Worm (Caenorhabditis elegans) whole organism, young adult: ENCODE measurements around the gene srx-39.

Experiments used
- B0336.3 ChIP-seq: fragments of 200-800 bp; sonication (Bioruptor generic); IDR thresholded peaks from 2 replicates; pipeline ENCODE4 v1.3.6; 2022; ENCODE audit warnings: missing genetic modification characterization, missing compliant biosample characterization
- D2030.7 ChIP-seq: fragments of 200-800 bp; sonication (Bioruptor generic); IDR thresholded peaks from 2 replicates; pipeline ENCODE4 v1.3.6; 2022; ENCODE audit warnings: missing genetic modification reagents, missing genetic modification characterization, missing compliant biosample characterization
- F33H1.4 ChIP-seq: fragments of 200-800 bp; sonication (Bioruptor generic); IDR thresholded peaks from 2 replicates; pipeline ENCODE4 v1.3.6; 2022; ENCODE audit warnings: missing genetic modification reagents, missing genetic modification characterization, missing compliant biosample characterization
- F55B11.4 ChIP-seq: sonication (generic microtip); optimal IDR thresholded peaks from 2 replicates; lab custom pipeline; 2016; ENCODE audit warnings: missing compliant biosample characterization, missing genetic modification characterization, borderline replicate concordance; ENCODE audit not compliant: insufficient read depth
- F57C9.4 ChIP-seq: sonication (generic microtip); optimal IDR thresholded peaks from 2 replicates; lab custom pipeline; 2017; ENCODE audit warnings: mild to moderate bottlenecking, missing genetic modification characterization, missing compliant biosample characterization
- K11D2.4 ChIP-seq: fragments of 200-800 bp; sonication (Bioruptor generic); IDR thresholded peaks from 2 replicates; pipeline ENCODE4 v1.3.6; 2022; ENCODE audit warnings: missing genetic modification reagents, missing genetic modification characterization, missing compliant biosample characterization
- T26A5.8 ChIP-seq: sonication (generic microtip); optimal IDR thresholded peaks from 2 replicates; lab custom pipeline; 2016; ENCODE audit warnings: missing genetic modification characterization, missing compliant biosample characterization
- Y53F4B.3 ChIP-seq: fragments of 200-800 bp; sonication (Bioruptor generic); IDR thresholded peaks from 2 replicates; pipeline ENCODE4 v1.3.6; 2022; ENCODE audit warnings: missing genetic modification reagents, missing genetic modification characterization, missing compliant biosample characterization
- Y67H2A.10 ChIP-seq: fragments of 200-800 bp; sonication (Bioruptor generic); conservative IDR thresholded peaks from 2 replicates; pipeline ENCODE4 v1.3.6; 2022; ENCODE audit warnings: missing genetic modification reagents, missing genetic modification characterization, missing compliant biosample characterization
- Y95B8A.8 ChIP-seq: fragments of 200-800 bp; sonication (Bioruptor generic); IDR thresholded peaks from 2 replicates; pipeline ENCODE4 v1.3.6; 2022; ENCODE audit warnings: missing genetic modification reagents, missing genetic modification characterization, missing compliant biosample characterization
- ZK185.1 ChIP-seq: sonication (generic microtip); optimal IDR thresholded peaks from 2 replicates; lab custom pipeline; 2016; ENCODE audit warnings: mild to moderate bottlenecking, missing genetic modification characterization, missing compliant biosample characterization; ENCODE audit not compliant: poor library complexity, severe bottlenecking
- ama-1 ChIP-seq, 3 experiments: fragments of 150-350 bp in 1 of 3; sonication (generic microtip) in 2 of 3; optimal IDR thresholded peaks; 2 replicates each; lab custom pipeline; 2014 to 2018; ENCODE audit warnings: missing biosample characterization in 2 of 3, missing genetic modification characterization in 2 of 3, missing genetic modification reagents in 2 of 3
- aptf-3 ChIP-seq: fragments of 200-800 bp; sonication (Bioruptor generic); IDR thresholded peaks from 2 replicates; pipeline ENCODE4 v1.3.6; 2022; ENCODE audit warnings: missing genetic modification characterization, missing compliant biosample characterization
- bed-2 ChIP-seq: fragments of 200-800 bp; sonication (Bioruptor generic); IDR thresholded peaks from 2 replicates; pipeline ENCODE4 v1.3.6; 2022; ENCODE audit warnings: missing genetic modification reagents, missing genetic modification characterization, missing compliant biosample characterization
- ceh-100 ChIP-seq: fragments of 200-800 bp; sonication (Bioruptor generic); IDR thresholded peaks from 2 replicates; pipeline ENCODE4 v1.3.6; 2022; ENCODE audit warnings: missing genetic modification reagents, missing genetic modification characterization, missing compliant biosample characterization
- ceh-27 ChIP-seq: fragments of 200-800 bp; sonication (Bioruptor generic); optimal IDR thresholded peaks from 2 replicates; lab custom pipeline; 2018; ENCODE audit warnings: mild to moderate bottlenecking, missing genetic modification characterization, moderate library complexity, missing compliant biosample characterization
- ceh-58 ChIP-seq: fragments of 200-800 bp; sonication (Bioruptor generic); IDR thresholded peaks from 2 replicates; pipeline ENCODE4 v1.3.6; 2022; ENCODE audit warnings: missing genetic modification characterization, missing compliant biosample characterization
- dpl-1 ChIP-seq: fragments of 150-350 bp; optimal IDR thresholded peaks from 2 replicates; lab custom pipeline; 2014; ENCODE audit warnings: missing biosample characterization, missing genetic modification reagents, missing genetic modification characterization
- him-1 ChIP-seq: sonication (generic microtip); optimal IDR thresholded peaks from 2 replicates; lab custom pipeline; 2016; ENCODE audit warnings: missing genotype, missing genetic modification reagents, missing genetic modification characterization, missing compliant biosample characterization
- hlh-12 ChIP-seq: sonication (generic microtip); optimal IDR thresholded peaks from 2 replicates; lab custom pipeline; 2016; ENCODE audit warnings: missing genetic modification characterization, missing compliant biosample characterization
- hrde-1 ChIP-seq: sonication (generic microtip); optimal IDR thresholded peaks from 2 replicates; lab custom pipeline; 2016; ENCODE audit warnings: missing genetic modification characterization, mild to moderate bottlenecking, missing compliant biosample characterization, moderate library complexity, missing genotype, missing genetic modification reagents, borderline replicate concordance
- hsf-1 ChIP-seq: fragments of 200-800 bp; sonication (Bioruptor generic); IDR thresholded peaks from 2 replicates; pipeline ENCODE4 v1.3.6; 2022; ENCODE audit warnings: missing genetic modification reagents, missing genetic modification characterization, missing compliant biosample characterization
- lag-1 ChIP-seq: fragments of 200-800 bp; sonication (Bioruptor generic); IDR thresholded peaks from 2 replicates; pipeline ENCODE4 v1.3.6; 2022; ENCODE audit warnings: missing genetic modification reagents, missing genetic modification characterization, missing compliant biosample characterization
- let-607 ChIP-seq, 2 experiments: fragments of 200-800 bp in 1 of 2; sonication (Bioruptor generic) in 1 of 2; sonication (generic microtip) in 1 of 2; optimal IDR thresholded peaks; 2 replicates each; lab custom pipeline; 2016 to 2018; ENCODE audit warnings: mild to moderate bottlenecking in 2 of 2, missing compliant biosample characterization in 2 of 2, missing genetic modification characterization in 2 of 2, moderate library complexity in 2 of 2, missing genotype in 1 of 2
- lin-26 ChIP-seq: fragments of 200-800 bp; sonication (Bioruptor generic); IDR thresholded peaks from 2 replicates; pipeline ENCODE4 v1.3.6; 2022; ENCODE audit warnings: missing genetic modification reagents, missing genetic modification characterization, missing compliant biosample characterization
- lin-40 ChIP-seq: sonication (generic microtip); optimal IDR thresholded peaks from 2 replicates; lab custom pipeline; 2016; ENCODE audit warnings: missing genetic modification characterization, mild to moderate bottlenecking, missing compliant biosample characterization, missing genotype, missing genetic modification reagents
- lin-54 ChIP-seq: fragments of 200-800 bp; sonication (Bioruptor generic); optimal IDR thresholded peaks from 2 replicates; lab custom pipeline; 2018; ENCODE audit warnings: mild to moderate bottlenecking, missing genetic modification characterization, missing compliant biosample characterization
- mcd-1 ChIP-seq: fragments of 200-800 bp; sonication (Bioruptor generic); IDR thresholded peaks from 2 replicates; pipeline ENCODE4 v1.3.6; 2022; ENCODE audit warnings: missing genetic modification reagents, missing genetic modification characterization, missing compliant biosample characterization
- mel-28 ChIP-seq: sonication (generic microtip); optimal IDR thresholded peaks from 2 replicates; lab custom pipeline; 2016; ENCODE audit warnings: borderline replicate concordance, mild to moderate bottlenecking, missing genetic modification characterization, missing compliant biosample characterization
- mes-4 ChIP-seq: sonication (generic microtip); optimal IDR thresholded peaks from 2 replicates; lab custom pipeline; 2016; ENCODE audit warnings: missing genotype, missing genetic modification characterization, missing compliant biosample characterization
- nfya-1 ChIP-seq: sonication (generic microtip); optimal IDR thresholded peaks from 2 replicates; lab custom pipeline; 2017; ENCODE audit warnings: antibody characterized with exemption, missing compliant biosample characterization, missing genetic modification characterization, borderline replicate concordance; ENCODE audit not compliant: insufficient read depth
- nfya-2 ChIP-seq: fragments of 200-800 bp; sonication (Bioruptor generic); IDR thresholded peaks from 2 replicates; pipeline ENCODE4 v1.3.6; 2022; ENCODE audit warnings: missing genetic modification reagents, missing genetic modification characterization, missing compliant biosample characterization
- nhr-179 ChIP-seq: sonication (generic microtip); optimal IDR thresholded peaks from 2 replicates; lab custom pipeline; 2016; ENCODE audit warnings: mild to moderate bottlenecking, missing genetic modification characterization, missing compliant biosample characterization
- nhr-90 ChIP-seq: sonication (generic microtip); optimal IDR thresholded peaks from 2 replicates; lab custom pipeline; 2016; ENCODE audit warnings: missing genotype, mild to moderate bottlenecking, missing genetic modification characterization, missing compliant biosample characterization
- pha-4 ChIP-seq: fragments of 150-350 bp; sonication (generic microtip); optimal IDR thresholded peaks from 2 replicates; lab custom pipeline; 2014; ENCODE audit warnings: missing biosample characterization, missing genetic modification reagents, missing genetic modification characterization
- rcor-1 ChIP-seq: fragments of 200-800 bp; sonication (Bioruptor generic); IDR thresholded peaks from 2 replicates; pipeline ENCODE4 v1.3.6; 2022; ENCODE audit warnings: missing genetic modification reagents, missing genetic modification characterization, missing compliant biosample characterization
- rec-8 ChIP-seq, 2 experiments: sonication (generic microtip); optimal IDR thresholded peaks; 2 replicates each; lab custom pipeline; 2016; ENCODE audit warnings: mild to moderate bottlenecking in 2 of 2, missing genetic modification characterization in 2 of 2, missing genetic modification reagents in 2 of 2, missing genotype in 2 of 2, missing biosample characterization in 1 of 2, missing compliant biosample characterization in 1 of 2, moderate library complexity in 1 of 2
- repo-1 ChIP-seq: sonication (generic microtip); optimal IDR thresholded peaks from 2 replicates; lab custom pipeline; 2017; ENCODE audit warnings: mild to moderate bottlenecking, missing genetic modification characterization, missing compliant biosample characterization
- sdz-38 ChIP-seq: sonication (generic microtip); optimal IDR thresholded peaks from 2 replicates; lab custom pipeline; 2016; ENCODE audit warnings: missing genotype, missing genetic modification characterization, missing compliant biosample characterization
- sea-2 ChIP-seq: fragments of 200-800 bp; sonication (Bioruptor generic); IDR thresholded peaks from 2 replicates; pipeline ENCODE4 v1.3.6; 2022; ENCODE audit warnings: missing genetic modification characterization, missing compliant biosample characterization
- snpc-4 ChIP-seq, 5 experiments: fragments of 150-350 bp in 1 of 5; sonication (generic microtip) in 4 of 5; optimal IDR thresholded peaks; 2 replicates each; lab custom pipeline; 2014 to 2018; ENCODE audit warnings: missing genetic modification characterization in 5 of 5, missing biosample characterization in 3 of 5, antibody characterized with exemption in 2 of 5, mild to moderate bottlenecking in 2 of 5, missing compliant biosample characterization in 2 of 5, missing genotype in 2 of 5, moderate library complexity in 2 of 5, missing genetic modification reagents in 1 of 5
- tbp1 ChIP-seq: fragments of 200-800 bp; sonication (Bioruptor generic); optimal IDR thresholded peaks from 2 replicates; lab custom pipeline; 2018; ENCODE audit warnings: mild to moderate bottlenecking, missing genetic modification characterization, missing compliant biosample characterization
- tbx-9 ChIP-seq: sonication (generic microtip); optimal IDR thresholded peaks from 2 replicates; lab custom pipeline; 2016; ENCODE audit warnings: borderline replicate concordance, missing genetic modification characterization, inconsistent platforms, missing compliant biosample characterization
- tlf-1 ChIP-seq: fragments of 200-800 bp; sonication (Bioruptor generic); optimal IDR thresholded peaks from 2 replicates; lab custom pipeline; 2018; ENCODE audit warnings: mild to moderate bottlenecking, missing genetic modification characterization, missing compliant biosample characterization
- ztf-22 ChIP-seq: fragments of 200-800 bp; sonication (Bioruptor generic); optimal IDR thresholded peaks from 2 replicates; lab custom pipeline; 2018; ENCODE audit warnings: mild to moderate bottlenecking, missing genetic modification characterization, moderate library complexity, missing compliant biosample characterization

srx-39 gene

ce11 chrV:5144541-5144940 lies 13.0 kb downstream of the srx-39 start, which contains the start of gene F14F9.2:
Gene F14F9.2 (plus strand): TSS chrV:5144841.
- TF ChIP-seq rcor-1 (GFP tag; lab: Robert Waterston, UW) (no peak), nhr-179 (no peak), ceh-27 (GFP tag; lab: Kevin White, UChicago) (no peak), lin-40 (tag; lab: Kevin White, UChicago) (no peak), F55B11.4 (tag; lab: Kevin White, UChicago) (no peak), lin-26 (GFP tag; lab: Robert Waterston, UW) (no peak), T26A5.8 (tag; lab: Kevin White, UChicago) (no peak), ceh-58 (GFP tag; lab: Robert Waterston, UW) (no peak), Y53F4B.3 (GFP tag; lab: Robert Waterston, UW) (no peak), nfya-2 (GFP tag; lab: Robert Waterston, UW) (no peak), D2030.7 (GFP tag; lab: Robert Waterston, UW) (no peak), ZK185.1 (tag; lab: Kevin White, UChicago) (no peak), snpc-4 (GFP tag; optimal IDR thresholded peaks at IDR 0.05; lab: Kevin White, UChicago) (no peak), snpc-4 (tag; optimal IDR thresholded peaks at IDR 0.05; lab: Kevin White, UChicago) (no peak), F33H1.4 (no peak), lin-54 (GFP tag; lab: Kevin White, UChicago) (no peak), mcd-1 (no peak), F57C9.4 (tag; lab: Kevin White, UChicago) (no peak), lag-1 (GFP tag; lab: Robert Waterston, UW) (no peak), nhr-90 (tag; lab: Kevin White, UChicago) (no peak)

- TF ChIP-seq snpc-4 (GFP tag; optimal IDR thresholded peaks at IDR 0.05; lab: Kevin White, UChicago) (no peak), snpc-4 (tag; optimal IDR thresholded peaks at IDR 0.05; lab: Kevin White, UChicago) (no peak), him-1 (tag; lab: Kevin White, UChicago) (no peak), dpl-1 (GFP tag; lab: Kevin White, UChicago) (no peak), B0336.3 (no peak), sdz-38 (tag; lab: Kevin White, UChicago) (no peak), nfya-2 (GFP tag; lab: Robert Waterston, UW) (no peak), lin-54 (GFP tag; lab: Kevin White, UChicago) (no peak), rec-8 (tag; optimal IDR thresholded peaks at IDR 0.05; lab: Kevin White, UChicago) (no peak), nfya-1 (tag; lab: Kevin White, UChicago) (no peak), Y67H2A.10 (no peak), sea-2 (no peak), repo-1 (tag; lab: Kevin White, UChicago) (no peak), ztf-22 (no peak), let-607 (tag; optimal IDR thresholded peaks at IDR 0.05; lab: Kevin White, UChicago) (no peak), aptf-3 (GFP tag; lab: Robert Waterston, UW) (no peak), tlf-1 (GFP tag; lab: Kevin White, UChicago) (no peak)
Measured at ce11 chrV:5143785-5144184, 13.8 kb downstream of the srx-39 start, which contains the start of gene srh-129. Gene srh-129 (minus strand): TSS chrV:5143885.

- TF ChIP-seq mel-28 (tag; lab: Kevin White, UChicago) (no peak), mes-4 (tag; lab: Kevin White, UChicago) (no peak), pha-4 (tag; lab: Kevin White, UChicago) (no peak), hrde-1 (tag; lab: Kevin White, UChicago) (no peak), hlh-12 (tag; lab: Kevin White, UChicago) (no peak), ceh-100 (GFP tag; lab: Robert Waterston, UW) (no peak), bed-2 (GFP tag; lab: Robert Waterston, UW) (no peak), T26A5.8 (tag; lab: Kevin White, UChicago) (no peak), B0336.3 (no peak), hsf-1 (no peak), tbx-9 (no peak), tbp1 (GFP tag; lab: Kevin White, UChicago) (no peak), D2030.7 (GFP tag; lab: Robert Waterston, UW) (no peak), K11D2.4 (GFP tag; lab: Robert Waterston, UW) (no peak), ama-1 (optimal IDR thresholded peaks at IDR 0.05; lab: Kevin White, UChicago) (no peak), ama-1 (GFP tag; optimal IDR thresholded peaks at IDR 0.05; lab: Kevin White, UChicago) (no peak), Y95B8A.8 (no peak)
Measured at ce11 chrV:5137919-5138318, 19.6 kb downstream of the srx-39 start, which contains the start of gene F14F9.3. Gene F14F9.3 (plus strand): TSS chrV:5138219.
